Fruit fly (Drosophila melanogaster): Measurements from ENCODE around the gene sosie.

dm6 chr3R:24864719-24865400 is 31.1 kb downstream of the sosie start, which contains the start of the genes Srg1 and Elal:
- no peak for TF ChIP-seq usp (GFP tag; optimal IDR thresholded peaks at IDR 0.05)
- no peak for TF ChIP-seq psq (optimal IDR thresholded peaks at IDR 0.05)
- no peak for TF ChIP-seq CG8478 (optimal IDR thresholded peaks at IDR 0.05)
- TF ChIP-seq pan (optimal IDR thresholded peaks at IDR 0.05), result no peak
- TF ChIP-seq Dll (optimal IDR thresholded peaks at IDR 0.05), result no peak

All from whole organism.